Worm (Caenorhabditis elegans) whole organism, young adult: Measurements from ENCODE around the gene cpt-1.

Source experiments
- B0035.1 ChIP-seq: sonication (generic microtip); optimal IDR thresholded peaks from 2 replicates; lab custom pipeline; 2016; ENCODE audit warnings: missing genetic modification characterization, mild to moderate bottlenecking, missing compliant biosample characterization, missing genotype, missing genetic modification reagents
- B0336.3 ChIP-seq: fragments of 200-800 bp; sonication (Bioruptor generic); IDR thresholded peaks from 2 replicates; pipeline ENCODE4 v1.3.6; 2022; ENCODE audit warnings: missing genetic modification characterization, missing compliant biosample characterization
- F52B5.7 ChIP-seq: sonication (generic microtip); optimal IDR thresholded peaks from 2 replicates; lab custom pipeline; 2016; ENCODE audit warnings: mild to moderate bottlenecking, missing genetic modification characterization, missing compliant biosample characterization
- K11D2.4 ChIP-seq: fragments of 200-800 bp; sonication (Bioruptor generic); IDR thresholded peaks from 2 replicates; pipeline ENCODE4 v1.3.6; 2022; ENCODE audit warnings: missing genetic modification reagents, missing genetic modification characterization, missing compliant biosample characterization
- T07F8.4 ChIP-seq: sonication (generic microtip); optimal IDR thresholded peaks from 2 replicates; lab custom pipeline; 2016; ENCODE audit warnings: mild to moderate bottlenecking, missing genetic modification characterization, moderate library complexity, missing compliant biosample characterization
- Y53G8AR.9 ChIP-seq: fragments of 200-800 bp; sonication (Bioruptor generic); conservative IDR thresholded peaks from 2 replicates; pipeline ENCODE4 v1.3.6; 2022; ENCODE audit warnings: missing genetic modification reagents, missing genetic modification characterization, missing compliant biosample characterization
- Y67H2A.10 ChIP-seq: fragments of 200-800 bp; sonication (Bioruptor generic); conservative IDR thresholded peaks from 2 replicates; pipeline ENCODE4 v1.3.6; 2022; ENCODE audit warnings: missing genetic modification reagents, missing genetic modification characterization, missing compliant biosample characterization
- ZK185.1 ChIP-seq: sonication (generic microtip); optimal IDR thresholded peaks from 2 replicates; lab custom pipeline; 2016; ENCODE audit warnings: mild to moderate bottlenecking, missing genetic modification characterization, missing compliant biosample characterization; ENCODE audit not compliant: poor library complexity, severe bottlenecking
- ama-1 ChIP-seq, 3 experiments: fragments of 150-350 bp in 1 of 3; sonication (generic microtip) in 2 of 3; optimal IDR thresholded peaks; 2 replicates each; lab custom pipeline; 2014 to 2018; ENCODE audit warnings: missing biosample characterization in 2 of 3, missing genetic modification characterization in 2 of 3, missing genetic modification reagents in 2 of 3
- atf-7 ChIP-seq: sonication (generic microtip); optimal IDR thresholded peaks from 2 replicates; lab custom pipeline; 2017; ENCODE audit warnings: mild to moderate bottlenecking, missing genetic modification characterization, missing compliant biosample characterization
- attf-6 ChIP-seq: fragments of 200-800 bp; sonication (Bioruptor generic); IDR thresholded peaks from 2 replicates; pipeline ENCODE4 v1.3.6; 2022; ENCODE audit warnings: missing genetic modification reagents, missing genetic modification characterization, missing compliant biosample characterization
- ceh-79 ChIP-seq: sonication (generic microtip); optimal IDR thresholded peaks from 2 replicates; lab custom pipeline; 2017; ENCODE audit warnings: mild to moderate bottlenecking, missing genetic modification characterization, missing compliant biosample characterization
- ceh-91 ChIP-seq: fragments of 200-800 bp; sonication (Bioruptor generic); IDR thresholded peaks from 2 replicates; pipeline ENCODE4 v1.3.6; 2022; ENCODE audit warnings: missing genetic modification reagents, missing genetic modification characterization, missing compliant biosample characterization
- dox-1 ChIP-seq: fragments of 200-800 bp; sonication (Bioruptor generic); IDR thresholded peaks from 2 replicates; pipeline ENCODE4 v1.3.6; 2022; ENCODE audit warnings: missing genetic modification reagents, missing genetic modification characterization, missing compliant biosample characterization
- dpl-1 ChIP-seq: fragments of 150-350 bp; optimal IDR thresholded peaks from 2 replicates; lab custom pipeline; 2014; ENCODE audit warnings: missing biosample characterization, missing genetic modification reagents, missing genetic modification characterization
- efl-1 ChIP-seq: fragments of 150-350 bp; optimal IDR thresholded peaks from 2 replicates; lab custom pipeline; 2014; ENCODE audit warnings: missing biosample characterization, missing genetic modification reagents, missing genetic modification characterization
- egl-44 ChIP-seq: fragments of 200-800 bp; sonication (Bioruptor generic); IDR thresholded peaks from 2 replicates; pipeline ENCODE4 v1.3.6; 2022; ENCODE audit warnings: missing genetic modification reagents, missing genetic modification characterization, missing compliant biosample characterization
- fkh-3 ChIP-seq: sonication (generic microtip); optimal IDR thresholded peaks from 2 replicates; lab custom pipeline; 2016; ENCODE audit warnings: mild to moderate bottlenecking, missing genetic modification characterization, missing compliant biosample characterization
- gei-17 ChIP-seq: fragments of 200-800 bp; sonication (Bioruptor generic); optimal IDR thresholded peaks from 2 replicates; lab custom pipeline; 2018; ENCODE audit warnings: mild to moderate bottlenecking, missing genetic modification characterization, missing compliant biosample characterization
- hlh-12 ChIP-seq: sonication (generic microtip); optimal IDR thresholded peaks from 2 replicates; lab custom pipeline; 2016; ENCODE audit warnings: missing genetic modification characterization, missing compliant biosample characterization
- hlh-26 ChIP-seq: fragments of 200-800 bp; sonication (Bioruptor generic); conservative IDR thresholded peaks from 2 replicates; pipeline ENCODE4 v1.3.6; 2022; ENCODE audit warnings: missing genetic modification reagents, missing genetic modification characterization, missing compliant biosample characterization
- hmg-1.2 ChIP-seq: fragments of 200-800 bp; sonication (Bioruptor generic); IDR thresholded peaks from 2 replicates; pipeline ENCODE4 v1.3.6; 2022; ENCODE audit warnings: missing genetic modification reagents, missing genetic modification characterization, missing compliant biosample characterization
- lir-1 ChIP-seq: fragments of 200-800 bp; sonication (Bioruptor generic); conservative IDR thresholded peaks from 2 replicates; pipeline ENCODE4 v1.3.6; 2022; ENCODE audit warnings: missing genetic modification reagents, missing genetic modification characterization, missing compliant biosample characterization
- lsl-1 ChIP-seq: fragments of 200-800 bp; sonication (Bioruptor generic); optimal IDR thresholded peaks from 2 replicates; lab custom pipeline; 2018; ENCODE audit warnings: mild to moderate bottlenecking, missing genetic modification characterization, moderate library complexity, missing compliant biosample characterization
- madf-10 ChIP-seq: sonication (generic microtip); optimal IDR thresholded peaks from 2 replicates; lab custom pipeline; 2016; ENCODE audit warnings: mild to moderate bottlenecking, missing genetic modification characterization, missing compliant biosample characterization
- madf-8 ChIP-seq: fragments of 200-800 bp; sonication (Bioruptor generic); conservative IDR thresholded peaks from 2 replicates; pipeline ENCODE4 v1.3.6; 2022; ENCODE audit warnings: missing genetic modification reagents, missing genetic modification characterization, missing compliant biosample characterization
- mcd-1 ChIP-seq: fragments of 200-800 bp; sonication (Bioruptor generic); IDR thresholded peaks from 2 replicates; pipeline ENCODE4 v1.3.6; 2022; ENCODE audit warnings: missing genetic modification reagents, missing genetic modification characterization, missing compliant biosample characterization
- mel-28 ChIP-seq: sonication (generic microtip); optimal IDR thresholded peaks from 2 replicates; lab custom pipeline; 2016; ENCODE audit warnings: borderline replicate concordance, mild to moderate bottlenecking, missing genetic modification characterization, missing compliant biosample characterization
- nfya-2 ChIP-seq: fragments of 200-800 bp; sonication (Bioruptor generic); IDR thresholded peaks from 2 replicates; pipeline ENCODE4 v1.3.6; 2022; ENCODE audit warnings: missing genetic modification reagents, missing genetic modification characterization, missing compliant biosample characterization
- nhr-120 ChIP-seq: fragments of 200-800 bp; sonication (Bioruptor generic); IDR thresholded peaks from 2 replicates; pipeline ENCODE4 v1.3.6; 2022; ENCODE audit warnings: missing genetic modification characterization, missing compliant biosample characterization
- nhr-179 ChIP-seq: sonication (generic microtip); optimal IDR thresholded peaks from 2 replicates; lab custom pipeline; 2016; ENCODE audit warnings: mild to moderate bottlenecking, missing genetic modification characterization, missing compliant biosample characterization
- nhr-27 ChIP-seq: fragments of 200-800 bp; sonication (Bioruptor generic); optimal IDR thresholded peaks from 2 replicates; lab custom pipeline; 2018; ENCODE audit warnings: mild to moderate bottlenecking, missing genetic modification characterization, moderate library complexity, missing compliant biosample characterization
- nhr-80 ChIP-seq: sonication (generic microtip); optimal IDR thresholded peaks from 2 replicates; lab custom pipeline; 2016; ENCODE audit warnings: missing genetic modification characterization, missing compliant biosample characterization
- pbrm-1 ChIP-seq: fragments of 200-800 bp; sonication (Bioruptor generic); IDR thresholded peaks from 2 replicates; pipeline ENCODE4 v1.3.6; 2022; ENCODE audit warnings: missing genetic modification reagents, missing genetic modification characterization, missing compliant biosample characterization
- rcor-1 ChIP-seq: fragments of 200-800 bp; sonication (Bioruptor generic); IDR thresholded peaks from 2 replicates; pipeline ENCODE4 v1.3.6; 2022; ENCODE audit warnings: missing genetic modification reagents, missing genetic modification characterization, missing compliant biosample characterization
- sea-2 ChIP-seq: fragments of 200-800 bp; sonication (Bioruptor generic); IDR thresholded peaks from 2 replicates; pipeline ENCODE4 v1.3.6; 2022; ENCODE audit warnings: missing genetic modification characterization, missing compliant biosample characterization
- tbp1 ChIP-seq: fragments of 200-800 bp; sonication (Bioruptor generic); optimal IDR thresholded peaks from 2 replicates; lab custom pipeline; 2018; ENCODE audit warnings: mild to moderate bottlenecking, missing genetic modification characterization, missing compliant biosample characterization
- unc-130 ChIP-seq: sonication (generic microtip); optimal IDR thresholded peaks from 2 replicates; lab custom pipeline; 2016; ENCODE audit warnings: missing genetic modification reagents, missing genetic modification characterization, missing compliant biosample characterization
- unc-62 ChIP-seq: fragments of 150-350 bp; optimal IDR thresholded peaks from 2 replicates; lab custom pipeline; 2014; ENCODE audit warnings: missing biosample characterization, missing genetic modification reagents, missing genetic modification characterization
- xnd-1 ChIP-seq: sonication (generic microtip); optimal IDR thresholded peaks from 2 replicates; lab custom pipeline; 2016; ENCODE audit warnings: missing genotype, missing genetic modification reagents, missing genetic modification characterization, missing compliant biosample characterization
- zfh-2 ChIP-seq: fragments of 200-800 bp; sonication (Bioruptor generic); conservative IDR thresholded peaks from 2 replicates; pipeline ENCODE4 v1.3.6; 2022; ENCODE audit warnings: missing genetic modification reagents, missing genetic modification characterization, missing compliant biosample characterization
- ztf-18 ChIP-seq: sonication (generic microtip); optimal IDR thresholded peaks from 2 replicates; lab custom pipeline; 2016; ENCODE audit warnings: missing genotype, mild to moderate bottlenecking, missing genetic modification characterization, missing compliant biosample characterization

Gene cpt-1

DNA sequence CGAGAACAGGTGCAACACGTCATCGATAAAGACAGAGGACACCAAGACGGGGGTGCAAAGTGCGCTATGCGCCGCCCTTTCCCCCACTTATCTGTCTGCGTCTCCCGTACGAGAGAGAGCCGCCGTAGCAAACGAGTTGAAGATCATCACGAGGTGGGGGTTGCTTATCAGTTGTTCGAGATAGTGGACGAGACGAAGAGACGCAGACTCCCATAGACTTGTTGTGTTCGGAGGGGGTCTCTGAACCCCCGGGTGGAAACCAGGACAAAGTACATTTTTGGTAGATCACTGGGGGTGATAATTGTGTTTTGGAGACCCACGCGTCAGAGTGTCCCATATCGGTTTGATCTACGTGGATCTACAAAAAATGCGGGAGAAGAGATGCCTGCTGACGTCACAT is 2.6 kb upstream of the cpt-1 start (continued):
- TF ChIP-seq nfya-2 (GFP tag; lab: Robert Waterston, UW) (no peak), mel-28 (no peak), xnd-1 (tag; lab: Kevin White, UChicago) (no peak), hlh-26 (GFP tag; lab: Robert Waterston, UW) (no peak), ceh-79 (tag; lab: Kevin White, UChicago) (no peak), madf-10 (tag; lab: Kevin White, UChicago) (peak; percentile 48), unc-130 (no peak), Y53G8AR.9 (GFP tag; lab: Robert Waterston, UW) (peak; percentile 89), ZK185.1 (tag; lab: Kevin White, UChicago) (no peak), hlh-12 (tag; lab: Kevin White, UChicago) (no peak), nhr-120 (GFP tag; lab: Robert Waterston, UW) (no peak), F52B5.7 (tag; lab: Kevin White, UChicago) (peak; percentile 56), tbp1 (peak; percentile 67)

DNA sequence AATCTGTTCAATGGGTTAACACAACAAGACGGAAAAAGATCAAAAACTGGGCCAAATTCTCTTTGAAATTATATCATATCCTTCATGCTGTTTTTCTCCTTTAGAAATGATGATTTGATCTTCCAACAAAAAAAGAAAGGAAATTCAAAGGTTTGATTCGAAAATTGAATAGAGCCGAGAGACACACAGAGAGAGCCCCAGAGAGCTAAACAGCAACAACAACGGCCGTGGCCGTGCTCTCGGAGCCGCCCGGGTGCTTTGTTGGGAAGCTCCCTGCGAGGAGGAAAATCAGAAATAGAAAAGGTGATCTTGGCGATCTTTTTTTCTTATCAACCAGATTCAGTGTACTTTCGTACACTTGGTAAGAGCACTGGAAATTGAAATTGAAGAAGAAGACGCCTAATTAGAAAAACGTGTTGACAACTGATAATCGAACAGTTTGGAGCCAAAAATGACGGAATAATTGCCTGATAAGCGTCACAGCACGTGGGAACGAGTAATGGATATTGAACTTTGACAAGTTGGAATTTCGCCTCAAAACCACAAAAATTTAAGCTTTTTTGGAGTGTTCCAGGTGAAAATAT is 1.1 kb upstream of the cpt-1 start:
- TF ChIP-seq mel-28: no peak
- peak; percentile 65 for TF ChIP-seq nhr-80 (tag; lab: Kevin White, UChicago)
- TF ChIP-seq ama-1 (optimal IDR thresholded peaks at IDR 0.05; lab: Kevin White, UChicago): peak; percentile 26
- no peak for TF ChIP-seq ama-1 (GFP tag; optimal IDR thresholded peaks at IDR 0.05; lab: Kevin White, UChicago)
- TF ChIP-seq dox-1 (GFP tag; lab: Robert Waterston, UW): peak; percentile 40; the same call in 1 of the 2 replicates
- TF ChIP-seq sea-2 (GFP tag; lab: Robert Waterston, UW): no peak
- TF ChIP-seq nhr-27 (tag; lab: Kevin White, UChicago): no peak
- TF ChIP-seq madf-8 (GFP tag; lab: Robert Waterston, UW): no peak
- no peak for TF ChIP-seq hmg-1.2 (GFP tag; lab: Robert Waterston, UW)
- peak; percentile 31; the same call in 1 of the 2 replicates for TF ChIP-seq egl-44 (GFP tag; lab: Robert Waterston, UW)
- no peak for TF ChIP-seq nhr-179 (tag; lab: Kevin White, UChicago)
- no peak for TF ChIP-seq efl-1
- no peak for TF ChIP-seq Y67H2A.10 (GFP tag; lab: Robert Waterston, UW)
- peak; percentile 73; the same call in 1 of the 2 replicates for TF ChIP-seq zfh-2 (GFP tag; lab: Robert Waterston, UW)
- TF ChIP-seq B0336.3 (GFP tag; lab: Robert Waterston, UW): peak; percentile 55
- TF ChIP-seq unc-62: peak; percentile 42
- TF ChIP-seq ceh-79 (tag; lab: Kevin White, UChicago): no peak
- TF ChIP-seq mcd-1: 0 out of 2 replicates have a peak, but pooled peaks have one; percentile 5
- no peak for TF ChIP-seq lir-1 (GFP tag; lab: Robert Waterston, UW)
- no peak for TF ChIP-seq T07F8.4 (tag; lab: Kevin White, UChicago)
- no peak for TF ChIP-seq ceh-91 (GFP tag; lab: Robert Waterston, UW)
- no peak for TF ChIP-seq nhr-120 (GFP tag; lab: Robert Waterston, UW)
- TF ChIP-seq madf-10 (tag; lab: Kevin White, UChicago): no peak
- TF ChIP-seq dpl-1 (GFP tag; lab: Kevin White, UChicago): no peak
- no peak for TF ChIP-seq attf-6 (GFP tag; lab: Robert Waterston, UW)
- TF ChIP-seq lsl-1 (GFP tag; lab: Kevin White, UChicago): no peak
- TF ChIP-seq fkh-3 (tag; lab: Kevin White, UChicago): no peak
- TF ChIP-seq rcor-1 (GFP tag; lab: Robert Waterston, UW): no peak
- no peak for TF ChIP-seq gei-17 (GFP tag; lab: Kevin White, UChicago)
- peak; percentile 47 for TF ChIP-seq atf-7 (tag; lab: Kevin White, UChicago)
- no peak for TF ChIP-seq tbp1
- TF ChIP-seq nfya-2 (GFP tag; lab: Robert Waterston, UW): no peak
- no peak for TF ChIP-seq B0035.1 (tag; lab: Kevin White, UChicago)
- no peak for TF ChIP-seq pbrm-1 (GFP tag; lab: Robert Waterston, UW)
- no peak for TF ChIP-seq ztf-18 (tag; lab: Kevin White, UChicago)
- no peak for TF ChIP-seq K11D2.4 (GFP tag; lab: Robert Waterston, UW)
- TF ChIP-seq hlh-26 (GFP tag; lab: Robert Waterston, UW): no peak
